Worm (Caenorhabditis elegans) whole organism, L1 larva: Measurements from ENCODE around the gene his-48.

Experiments
- C04F5.9 ChIP-seq: sonication (generic microtip); optimal IDR thresholded peaks from 2 replicates; lab custom pipeline; 2016; ENCODE audit warnings: missing genetic modification characterization, missing compliant biosample characterization
- C16A3.4 ChIP-seq: fragments of 150-350 bp; optimal IDR thresholded peaks from 2 replicates; lab custom pipeline; 2014; ENCODE audit warnings: missing biosample characterization, missing genetic modification characterization
- F16B12.6 ChIP-seq: fragments of 150-350 bp; optimal IDR thresholded peaks from 2 replicates; lab custom pipeline; 2014; ENCODE audit warnings: missing biosample characterization, missing genetic modification characterization
- blmp-1 ChIP-seq: fragments of 150-350 bp; optimal IDR thresholded peaks from 2 replicates; lab custom pipeline; 2014; ENCODE audit warnings: missing biosample characterization, missing genetic modification characterization
- ceh-82 ChIP-seq, 3 experiments: fragments of 150-350 bp in 1 of 3; sonication (generic microtip) in 2 of 3; optimal IDR thresholded peaks; 2 replicates each; lab custom pipeline; 2014 to 2017; ENCODE audit warnings: missing biosample characterization in 3 of 3, missing genetic modification characterization in 3 of 3
- ceh-88 ChIP-seq: fragments of 200-800 bp; sonication (Bioruptor generic); IDR thresholded peaks from 2 replicates; pipeline ENCODE4 v1.3.6; 2022; ENCODE audit warnings: missing genetic modification characterization, missing compliant biosample characterization
- dpl-1 ChIP-seq, 3 experiments: fragments of 150-350 bp in 2 of 3; sonication (generic microtip) in 1 of 3; optimal IDR thresholded peaks; 2 replicates each; lab custom pipeline; 2014 to 2017; ENCODE audit warnings: missing biosample characterization in 3 of 3, missing genetic modification characterization in 3 of 3, missing genetic modification reagents in 3 of 3
- dsc-1 ChIP-seq: sonication (generic microtip); optimal IDR thresholded peaks from 2 replicates; lab custom pipeline; 2016; ENCODE audit warnings: mild to moderate bottlenecking, missing genetic modification characterization, missing compliant biosample characterization
- efl-1 ChIP-seq, 4 experiments: fragments of 150-350 bp; optimal IDR thresholded peaks in 3 of 4; peaks in 1 of 4; 1 replicate in 1 of 4; 2 replicates in 3 of 4; lab custom pipeline; 2014; ENCODE audit warnings: missing biosample characterization in 2 of 4, missing genetic modification characterization in 2 of 4, missing genetic modification reagents in 2 of 4
- egl-27 ChIP-seq, 2 experiments: fragments of 150-350 bp in 1 of 2; sonication (generic microtip); optimal IDR thresholded peaks; 3 replicates each; lab custom pipeline; 2017 to 2018; ENCODE audit warnings: missing biosample characterization in 2 of 2, missing genetic modification characterization in 2 of 2, missing genetic modification reagents in 2 of 2
- ets-5 ChIP-seq: fragments of 200-800 bp; sonication (Bioruptor generic); IDR thresholded peaks from 2 replicates; pipeline ENCODE4 v1.3.6; 2022; ENCODE audit warnings: missing genetic modification characterization, missing compliant biosample characterization
- fkh-10 ChIP-seq: sonication (generic microtip); optimal IDR thresholded peaks from 2 replicates; lab custom pipeline; 2017; ENCODE audit warnings: missing biosample characterization, missing genetic modification reagents, missing genetic modification characterization
- lin-14 ChIP-seq: fragments of 200-800 bp; sonication (Bioruptor generic); optimal IDR thresholded peaks from 2 replicates; lab custom pipeline; 2018; ENCODE audit warnings: mild to moderate bottlenecking, missing genetic modification characterization, moderate library complexity, missing compliant biosample characterization
- lin-15B ChIP-seq: fragments of 150-350 bp; sonication (generic microtip); optimal IDR thresholded peaks from 3 replicates; lab custom pipeline; 2014; ENCODE audit warnings: missing biosample characterization, missing genetic modification characterization
- lin-35 ChIP-seq, 2 experiments: fragments of 150-350 bp; optimal IDR thresholded peaks; 2 replicates each; lab custom pipeline; 2014; ENCODE audit warnings: missing biosample characterization in 2 of 2, missing genetic modification characterization in 2 of 2, missing genetic modification reagents in 2 of 2
- lin-39 ChIP-seq: fragments of 150-350 bp; optimal IDR thresholded peaks from 2 replicates; lab custom pipeline; 2014; ENCODE audit warnings: missing biosample characterization, missing genetic modification reagents, missing genetic modification characterization
- lsy-2 ChIP-seq, 2 experiments: fragments of 150-350 bp; optimal IDR thresholded peaks; 2 replicates each; lab custom pipeline; 2014; ENCODE audit warnings: missing biosample characterization in 2 of 2, missing genetic modification characterization in 2 of 2
- mdl-1 ChIP-seq, 2 experiments: fragments of 150-350 bp; optimal IDR thresholded peaks; 2 replicates each; lab custom pipeline; 2014 to 2017; ENCODE audit warnings: missing biosample characterization in 2 of 2, missing genetic modification characterization in 2 of 2, inconsistent platforms in 1 of 2
- mef-2 ChIP-seq: fragments of 150-350 bp; optimal IDR thresholded peaks from 2 replicates; lab custom pipeline; 2014; ENCODE audit warnings: missing biosample characterization, missing genetic modification characterization
- mep-1 ChIP-seq: fragments of 150-350 bp; optimal IDR thresholded peaks from 2 replicates; lab custom pipeline; 2014; ENCODE audit warnings: missing biosample characterization, missing genetic modification characterization
- nhr-12 ChIP-seq: sonication (generic microtip); optimal IDR thresholded peaks from 2 replicates; lab custom pipeline; 2017; ENCODE audit warnings: missing biosample characterization, missing genetic modification characterization
- nhr-28 ChIP-seq: fragments of 150-350 bp; optimal IDR thresholded peaks from 2 replicates; lab custom pipeline; 2014; ENCODE audit warnings: missing biosample characterization, missing genetic modification characterization
- nhr-47 ChIP-seq: sonication (generic microtip); optimal IDR thresholded peaks from 2 replicates; lab custom pipeline; 2016; ENCODE audit warnings: mild to moderate bottlenecking, missing genetic modification characterization, moderate library complexity, missing compliant biosample characterization
- nhr-71 ChIP-seq: sonication (generic microtip); optimal IDR thresholded peaks from 2 replicates; lab custom pipeline; 2016; ENCODE audit warnings: mild to moderate bottlenecking, missing genetic modification characterization, moderate library complexity, missing compliant biosample characterization
- nhr-84 ChIP-seq: sonication (generic microtip); optimal IDR thresholded peaks from 2 replicates; lab custom pipeline; 2017; ENCODE audit warnings: missing biosample characterization, missing genetic modification characterization
- nhr-90 ChIP-seq: sonication (generic microtip); optimal IDR thresholded peaks from 2 replicates; lab custom pipeline; 2016; ENCODE audit warnings: mild to moderate bottlenecking, missing genetic modification characterization, missing compliant biosample characterization; ENCODE audit not compliant: poor library complexity
- pax-3 ChIP-seq: fragments of 200-800 bp; sonication (Bioruptor generic); optimal IDR thresholded peaks from 2 replicates; lab custom pipeline; 2018; ENCODE audit warnings: mild to moderate bottlenecking, missing genetic modification characterization, moderate library complexity, missing compliant biosample characterization
- rnt-1 ChIP-seq: sonication (generic microtip); optimal IDR thresholded peaks from 2 replicates; lab custom pipeline; 2016; ENCODE audit warnings: mild to moderate bottlenecking, missing genetic modification characterization, moderate library complexity, missing compliant biosample characterization
- skn-1 ChIP-seq: fragments of 150-350 bp; optimal IDR thresholded peaks from 2 replicates; lab custom pipeline; 2014; ENCODE audit warnings: missing biosample characterization, missing genetic modification characterization
- snpc-4 ChIP-seq: fragments of 150-350 bp; optimal IDR thresholded peaks from 2 replicates; lab custom pipeline; 2014; ENCODE audit warnings: missing biosample characterization, missing genetic modification characterization
- snu-23 ChIP-seq: sonication (generic microtip); optimal IDR thresholded peaks from 2 replicates; lab custom pipeline; 2016; ENCODE audit warnings: missing genetic modification characterization, missing compliant biosample characterization
- tbx-2 ChIP-seq: sonication (generic microtip); optimal IDR thresholded peaks from 2 replicates; lab custom pipeline; 2016; ENCODE audit warnings: missing genetic modification characterization, missing compliant biosample characterization
- unc-130 ChIP-seq: fragments of 150-350 bp; optimal IDR thresholded peaks from 2 replicates; lab custom pipeline; 2017; ENCODE audit warnings: missing biosample characterization, missing genetic modification characterization, inconsistent platforms
- unc-86 ChIP-seq: sonication (generic microtip); optimal IDR thresholded peaks from 2 replicates; lab custom pipeline; 2016; ENCODE audit warnings: missing genetic modification characterization, missing compliant biosample characterization
- vab-15 ChIP-seq: sonication (generic microtip); optimal IDR thresholded peaks from 2 replicates; lab custom pipeline; 2017; ENCODE audit warnings: missing genotype, mild to moderate bottlenecking, missing genetic modification characterization, missing compliant biosample characterization
- xbp-1 ChIP-seq: sonication (generic microtip); optimal IDR thresholded peaks from 2 replicates; lab custom pipeline; 2016; ENCODE audit warnings: missing genetic modification characterization, missing compliant biosample characterization
- ztf-11 ChIP-seq, 2 experiments: sonication (generic microtip); optimal IDR thresholded peaks; 2 replicates each; lab custom pipeline; 2016 to 2017; ENCODE audit warnings: missing genetic modification characterization in 2 of 2, missing biosample characterization in 1 of 2, missing compliant biosample characterization in 1 of 2

The his-48 gene

DNA sequence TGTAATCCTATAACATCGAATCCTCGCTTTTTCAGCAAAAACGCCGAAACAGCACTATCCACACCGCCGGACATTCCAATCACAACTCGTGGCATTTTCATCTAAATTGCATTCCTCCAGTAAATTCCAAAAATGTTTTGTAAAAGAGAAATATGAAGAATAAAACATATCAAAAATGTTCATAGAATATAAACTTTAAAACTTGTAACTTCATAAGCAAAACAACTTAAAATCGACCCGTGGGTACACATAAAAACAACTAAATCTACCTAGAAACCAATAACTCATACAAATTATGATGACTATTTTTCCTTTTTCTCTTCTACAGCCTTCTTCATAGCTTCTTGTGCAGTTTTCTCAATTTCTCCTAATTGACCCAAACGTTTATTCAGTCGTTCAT is 27.8 kb upstream of the his-48 start, which contains the start of gene mttu-1:
TSS of gene mttu-1 (minus strand) at position 101 of the 400 bp plus-strand sequence.
- no peak for TF ChIP-seq blmp-1
- no peak for TF ChIP-seq nhr-84 (tag; lab: Kevin White, UChicago)
- no peak for TF ChIP-seq nhr-47 (tag; lab: Kevin White, UChicago)
- no peak for TF ChIP-seq ets-5 (GFP tag; lab: Robert Waterston, UW)
- no peak for TF ChIP-seq ceh-88
- TF ChIP-seq snu-23: no peak
- TF ChIP-seq F16B12.6 (tag; lab: Kevin White, UChicago): no peak
- TF ChIP-seq lsy-2 (tag; optimal IDR thresholded peaks at IDR 0.05; lab: Kevin White, UChicago): no peak
- TF ChIP-seq egl-27 (tag; optimal IDR thresholded peaks at IDR 0.05; lab: Kevin White, UChicago): no peak
- TF ChIP-seq C04F5.9 (tag; lab: Kevin White, UChicago): no peak
- no peak for TF ChIP-seq mef-2 (tag; lab: Kevin White, UChicago)
- no peak for TF ChIP-seq fkh-10 (GFP tag; lab: Kevin White, UChicago)

- TF ChIP-seq C16A3.4 (tag; lab: Kevin White, UChicago): peak; percentile 30
- peak; percentile 23 for TF ChIP-seq snpc-4
- TF ChIP-seq vab-15 (tag; lab: Kevin White, UChicago): no peak
- no peak for TF ChIP-seq nhr-12 (tag; lab: Kevin White, UChicago)
- TF ChIP-seq efl-1 (optimal IDR thresholded peaks at IDR 0.05; lab: Kevin White, UChicago): peak; percentile 17 to 30
- TF ChIP-seq efl-1 (GFP tag; optimal IDR thresholded peaks at IDR 0.05 in 1 of 2; lab: Kevin White, UChicago): peak; percentile 35 to 47
- no peak for TF ChIP-seq skn-1
- peak; percentile 26 for TF ChIP-seq lin-15B (tag; lab: Kevin White, UChicago)
- TF ChIP-seq dpl-1 (GFP tag; optimal IDR thresholded peaks at IDR 0.05; lab: Kevin White, UChicago): peak in 1 of 3 experiments; percentile 43
- no peak for TF ChIP-seq lin-39
- TF ChIP-seq lin-35 (GFP tag; optimal IDR thresholded peaks at IDR 0.05; lab: Kevin White, UChicago): peak; percentile 21 to 23
- peak in 1 of 2 experiments; percentile 12 for TF ChIP-seq mdl-1 (tag; optimal IDR thresholded peaks at IDR 0.05; lab: Kevin White, UChicago)
- TF ChIP-seq rnt-1 (tag; lab: Kevin White, UChicago): peak; percentile 32
- peak; percentile 16 for TF ChIP-seq unc-130 (tag; lab: Kevin White, UChicago)
- TF ChIP-seq blmp-1: peak; percentile 89
- TF ChIP-seq nhr-71 (tag; lab: Kevin White, UChicago): peak; percentile 50
- peak; percentile 30 for TF ChIP-seq snu-23
- TF ChIP-seq dsc-1: peak; percentile 60
- TF ChIP-seq lsy-2 (tag; optimal IDR thresholded peaks at IDR 0.05; lab: Kevin White, UChicago): peak; percentile 43 to 57
- TF ChIP-seq tbx-2 (tag; lab: Kevin White, UChicago): peak; percentile 16
- TF ChIP-seq unc-86 (tag; lab: Kevin White, UChicago): no peak
- no peak for TF ChIP-seq nhr-28 (tag; lab: Kevin White, UChicago)
- peak; percentile 78 for TF ChIP-seq lin-14
- TF ChIP-seq ztf-11 (tag; optimal IDR thresholded peaks at IDR 0.05; lab: Kevin White, UChicago): no peak
- peak; percentile 17 for TF ChIP-seq nhr-90
- peak; percentile 37 for TF ChIP-seq mep-1 (tag; lab: Kevin White, UChicago)
- no peak for TF ChIP-seq pax-3 (tag; lab: Kevin White, UChicago)
- peak; percentile 61 for TF ChIP-seq xbp-1 (tag; lab: Kevin White, UChicago)
- peak in 2 of 3 experiments; percentile 19 to 39 for TF ChIP-seq ceh-82 (tag; optimal IDR thresholded peaks at IDR 0.05; lab: Kevin White, UChicago)
- TF ChIP-seq, all 84 proteins: peak for 20
Measured at ce11 chrIV:11298154-11299086, 26.1 kb upstream of the his-48 start, which contains the start of the genes B0035.15 and dnj-1. Gene B0035.15 (minus strand): TSS chrIV:11298252. Gene dnj-1 (plus strand): TSS chrIV:11299036.
